Worm (Caenorhabditis elegans): ENCODE results near the gene ZK856.14.

DNA sequence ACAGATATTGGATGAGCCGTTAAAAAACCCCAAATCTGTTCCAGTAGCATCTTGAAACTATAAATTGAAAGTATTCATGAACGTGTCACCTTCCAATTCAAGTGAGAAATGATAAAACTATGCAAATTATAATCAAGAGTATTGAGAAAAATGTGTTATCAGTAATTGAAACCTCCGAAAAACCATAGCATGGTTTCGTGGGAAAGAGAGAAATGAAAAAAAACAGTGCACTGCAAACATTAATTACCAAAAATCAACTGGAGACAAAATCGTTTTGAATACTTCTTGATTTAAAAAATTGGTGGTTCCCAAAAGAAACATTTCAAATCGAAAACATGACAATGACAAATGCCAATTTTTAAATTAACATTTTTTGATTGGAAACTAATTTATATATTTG, 8.8 kb downstream of the ZK856.14 start, which contains the start of gene daf-36:
- no peak for TF ChIP-seq zag-1 (tag; optimal IDR thresholded peaks at IDR 0.05)
- no peak for TF ChIP-seq alr-1 (tag; optimal IDR thresholded peaks at IDR 0.05)
- TF ChIP-seq elt-1 (tag; optimal IDR thresholded peaks at IDR 0.05) = no peak
- TF ChIP-seq egl-27 (tag; optimal IDR thresholded peaks at IDR 0.05) = no peak
- TF ChIP-seq lsy-2 (tag; optimal IDR thresholded peaks at IDR 0.05) = no peak
- no peak for TF ChIP-seq nhr-77 (tag; optimal IDR thresholded peaks at IDR 0.05)
- TF ChIP-seq nhr-12 (tag; optimal IDR thresholded peaks at IDR 0.05) = no peak
- TF ChIP-seq ama-1 (optimal IDR thresholded peaks at IDR 0.05) = no peak
- no peak for TF ChIP-seq nhr-10 (tag; optimal IDR thresholded peaks at IDR 0.05)
- no peak for TF ChIP-seq F13H6.1 (tag; optimal IDR thresholded peaks at IDR 0.05)
- no peak for TF ChIP-seq sma-9 (GFP tag; optimal IDR thresholded peaks at IDR 0.05)
- TF ChIP-seq sma-9 (tag; optimal IDR thresholded peaks at IDR 0.05) = no peak

Measured in whole organism, L2 larva.